Worm (Caenorhabditis elegans): ENCODE results near the gene fbxc-39.
"Not testable (repeated sequence)": the region's sequence is repeated elsewhere in the genome, so short reads cannot be mapped to it uniquely, and the experiment has no call there.

Gene fbxc-39

DNA sequence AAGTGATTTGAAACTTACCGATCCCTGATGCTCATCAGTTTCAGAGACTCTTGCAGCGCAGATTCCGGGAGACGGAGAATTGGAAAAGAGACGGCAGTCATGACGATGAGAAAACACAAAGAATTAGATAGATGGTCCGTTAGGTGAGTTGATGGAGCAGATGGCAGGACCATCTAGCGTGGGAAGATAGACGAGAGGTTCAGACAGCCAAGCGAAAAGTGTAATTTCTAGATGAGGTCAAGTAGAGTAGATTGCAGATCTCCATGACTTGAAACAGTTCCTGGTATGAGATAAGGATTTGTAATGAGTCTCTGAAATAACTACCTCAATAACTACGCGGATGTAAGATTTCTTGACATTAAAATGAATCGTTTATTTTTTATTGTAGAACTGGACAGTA, 7.6 kb downstream of the fbxc-39 start, which contains the start of gene F45D11.11:
Gene F45D11.11, minus strand, starts transcription at position 101 of the 400 bp plus-strand sequence.
- not testable (repeated sequence) for TF ChIP-seq ceh-82, mab-5, sem-4 (tag; optimal IDR thresholded peaks at IDR 0.05)

DNA sequence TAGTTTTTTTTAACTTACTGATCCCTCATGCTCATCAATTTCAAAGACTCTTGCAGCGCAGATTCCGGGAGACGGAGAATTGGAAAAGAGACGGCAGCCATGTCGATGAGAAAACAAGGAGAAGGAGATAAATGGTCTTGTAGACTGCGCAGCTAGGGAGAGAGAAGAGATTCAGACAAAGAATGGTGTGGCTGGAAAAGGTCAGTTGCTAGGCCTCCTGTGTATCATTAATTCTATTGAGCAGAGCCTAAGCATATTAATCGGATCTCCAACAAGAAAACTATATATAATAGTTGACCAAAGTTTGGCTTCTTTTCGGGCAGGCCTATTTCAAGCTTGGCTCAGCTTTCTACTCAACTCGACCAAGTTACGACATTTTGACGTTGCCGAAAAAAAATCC, 11.0 kb downstream of the fbxc-39 start, which contains the start of gene fbxb-29:
Gene fbxb-29, minus strand, starts transcription at position 101 of the 400 bp plus-strand sequence.
- TF ChIP-seq nhr-237 (tag; optimal IDR thresholded peaks at IDR 0.05) (no peak), sem-4 (tag; optimal IDR thresholded peaks at IDR 0.05) (no peak), blmp-1 (tag; optimal IDR thresholded peaks at IDR 0.05; ENCODE audit: insufficient read depth) (no peak), sma-9 (GFP tag; optimal IDR thresholded peaks at IDR 0.05) (no peak), sma-9 (tag; optimal IDR thresholded peaks at IDR 0.05) (no peak), crh-2 (tag; optimal IDR thresholded peaks at IDR 0.05) (no peak), sma-3 (GFP tag; optimal IDR thresholded peaks at IDR 0.05) (no peak), lin-39 (tag; optimal IDR thresholded peaks at IDR 0.05) (no peak), fos-1 (tag; optimal IDR thresholded peaks at IDR 0.05) (no peak), lsy-2 (tag; optimal IDR thresholded peaks at IDR 0.05) (no peak), Y55F3AM.14 (GFP tag; optimal IDR thresholded peaks at IDR 0.05) (no peak), skn-1 (tag; optimal IDR thresholded peaks at IDR 0.05) (no peak), C34F6.9 (tag; optimal IDR thresholded peaks at IDR 0.05) (no peak), ceh-82 (tag; optimal IDR thresholded peaks at IDR 0.05) (no peak), aly-2 (tag; optimal IDR thresholded peaks at IDR 0.05) (no peak), dmd-4 (tag; optimal IDR thresholded peaks at IDR 0.05) (no peak), lin-13 (GFP tag; optimal IDR thresholded peaks at IDR 0.05) (no peak), nhr-21 (tag; optimal IDR thresholded peaks at IDR 0.05) (no peak), unc-39 (tag; optimal IDR thresholded peaks at IDR 0.05) (no peak), ztf-4 (tag; optimal IDR thresholded peaks at IDR 0.05) (no peak), F13H6.1 (tag; optimal IDR thresholded peaks at IDR 0.05) (no peak)

DNA sequence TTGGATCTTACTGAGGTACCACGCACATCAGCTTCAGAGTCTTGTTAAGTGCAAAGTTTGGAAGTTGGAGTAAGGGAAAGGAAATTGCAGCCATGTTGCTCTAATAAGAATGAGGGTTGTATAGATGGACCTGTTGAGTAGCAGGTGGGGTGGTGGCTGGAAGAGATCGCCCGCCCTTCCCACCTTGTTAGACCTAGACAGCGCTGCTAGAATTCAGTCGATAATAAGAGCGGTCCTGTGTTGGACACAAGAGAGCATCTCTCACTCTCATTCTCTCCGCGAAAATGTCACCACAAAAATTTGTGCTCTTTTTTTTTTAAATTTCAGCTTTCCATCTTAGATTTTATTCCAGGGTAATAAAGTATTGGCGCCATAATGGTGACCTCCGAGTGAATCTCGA, 12.8 kb downstream of the fbxc-39 start, which contains the start of the genes fbxb-30 and F45D11.5:
Gene fbxb-30, minus strand, starts transcription at position 101 of the 400 bp plus-strand sequence.
Gene F45D11.5, plus strand, starts transcription at position 352 of the 400 bp plus-strand sequence.
- TF ChIP-seq elt-3 (tag; optimal IDR thresholded peaks at IDR 0.05), result no peak
- TF ChIP-seq sma-3 (GFP tag; optimal IDR thresholded peaks at IDR 0.05), result no peak
- TF ChIP-seq mdl-1 (tag; optimal IDR thresholded peaks at IDR 0.05), result no peak
- TF ChIP-seq nhr-10 (tag; optimal IDR thresholded peaks at IDR 0.05), result no peak
- TF ChIP-seq nhr-129 (tag; optimal IDR thresholded peaks at IDR 0.05), result no peak
- TF ChIP-seq lsy-2 (tag; optimal IDR thresholded peaks at IDR 0.05), result no peak
- TF ChIP-seq Y55F3AM.14 (GFP tag; optimal IDR thresholded peaks at IDR 0.05), result no peak
- no peak for TF ChIP-seq nhr-6 (tag; optimal IDR thresholded peaks at IDR 0.05)
- TF ChIP-seq gmeb-1 (tag; optimal IDR thresholded peaks at IDR 0.05), result no peak
- no peak for TF ChIP-seq skn-1 (tag; optimal IDR thresholded peaks at IDR 0.05)
- no peak for TF ChIP-seq nhr-237 (tag; optimal IDR thresholded peaks at IDR 0.05)
- TF ChIP-seq ceh-16 (tag; optimal IDR thresholded peaks at IDR 0.05), result no peak
- no peak for TF ChIP-seq alr-1 (tag; optimal IDR thresholded peaks at IDR 0.05)
- no peak for TF ChIP-seq unc-39 (tag; optimal IDR thresholded peaks at IDR 0.05)
- no peak for TF ChIP-seq mbf-1 (tag; optimal IDR thresholded peaks at IDR 0.05)
- TF ChIP-seq F13H6.1 (tag; optimal IDR thresholded peaks at IDR 0.05), result no peak
- TF ChIP-seq ama-1 (optimal IDR thresholded peaks at IDR 0.05), result no peak
- no peak for TF ChIP-seq nhr-11 (tag; optimal IDR thresholded peaks at IDR 0.05)
- no peak for TF ChIP-seq nhr-77 (tag; optimal IDR thresholded peaks at IDR 0.05)

DNA sequence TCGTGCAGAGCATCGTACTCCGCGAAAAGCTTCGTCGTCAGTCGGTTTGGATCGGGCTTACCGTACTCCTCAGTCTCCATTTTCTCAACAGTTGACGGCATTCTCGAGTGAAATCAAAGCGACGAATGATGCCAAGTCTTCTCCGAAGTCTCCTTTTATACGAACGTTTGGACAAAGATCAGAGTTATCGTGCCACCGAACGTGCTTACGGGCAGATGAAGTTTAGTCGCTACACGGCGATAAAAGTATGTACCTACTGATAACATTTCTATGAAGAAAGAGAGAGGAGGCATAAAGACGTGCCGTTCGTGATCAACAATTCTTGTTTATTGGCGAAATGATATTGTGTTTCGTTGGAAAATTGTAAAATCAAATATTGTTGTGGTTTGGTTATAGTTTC, 17.8 kb downstream of the fbxc-39 start, which contains the start of gene F45D11.14:
Gene F45D11.14, minus strand, starts transcription at position 101 of the 400 bp plus-strand sequence.
- TF ChIP-seq aly-2 (tag; optimal IDR thresholded peaks at IDR 0.05); zag-1 (tag; optimal IDR thresholded peaks at IDR 0.05); lin-13 (GFP tag; optimal IDR thresholded peaks at IDR 0.05): not testable (repeated sequence)

DNA sequence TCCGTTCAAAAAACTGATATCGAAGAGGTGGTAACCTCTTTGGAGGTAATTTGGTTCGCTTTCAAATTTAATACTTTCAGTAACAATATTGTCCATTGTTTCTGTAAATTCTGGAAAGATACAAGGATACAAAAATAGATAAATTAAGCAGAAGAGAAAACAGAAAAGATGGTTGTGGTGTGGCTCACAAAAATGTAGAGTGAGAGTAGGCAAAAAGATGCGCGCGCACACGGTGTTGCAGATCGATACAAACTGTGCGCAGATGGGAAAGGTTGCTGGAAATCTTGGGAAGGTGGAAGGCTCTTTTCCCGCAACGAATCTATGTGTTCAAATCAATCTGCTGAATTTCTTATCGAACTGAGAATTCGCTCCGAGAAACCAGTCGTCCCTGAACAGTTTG, 36.1 kb downstream of the fbxc-39 start, which contains the start of gene btb-11:
Gene btb-11, minus strand, starts transcription at position 101 of the 400 bp plus-strand sequence.
- TF ChIP-seq zag-1 (tag; optimal IDR thresholded peaks at IDR 0.05); lin-13 (GFP tag; optimal IDR thresholded peaks at IDR 0.05); F13H6.1 (tag; optimal IDR thresholded peaks at IDR 0.05): not testable (repeated sequence)
